Worm (Caenorhabditis elegans) whole organism, L4/young adult: Measurements from ENCODE around the gene Y53G8AL.4.
A peak's percentile ranks its signal among the peaks of the same experiment; 100 is the strongest.

ENCODE experiments used
- W03F9.2 ChIP-seq: fragments of 150-350 bp; optimal IDR thresholded peaks from 2 replicates; lab custom pipeline; 2014; ENCODE audit warnings: missing biosample characterization, missing genetic modification characterization
- dao-5 ChIP-seq: sonication (generic microtip); optimal IDR thresholded peaks from 2 replicates; lab custom pipeline; 2016; ENCODE audit warnings: missing genotype, missing genetic modification characterization, moderate library complexity, missing compliant biosample characterization
- him-1 ChIP-seq: sonication (generic microtip); optimal IDR thresholded peaks from 2 replicates; lab custom pipeline; 2016; ENCODE audit warnings: missing genotype, missing genetic modification reagents, missing genetic modification characterization, missing compliant biosample characterization

The Y53G8AL.4 gene

DNA sequence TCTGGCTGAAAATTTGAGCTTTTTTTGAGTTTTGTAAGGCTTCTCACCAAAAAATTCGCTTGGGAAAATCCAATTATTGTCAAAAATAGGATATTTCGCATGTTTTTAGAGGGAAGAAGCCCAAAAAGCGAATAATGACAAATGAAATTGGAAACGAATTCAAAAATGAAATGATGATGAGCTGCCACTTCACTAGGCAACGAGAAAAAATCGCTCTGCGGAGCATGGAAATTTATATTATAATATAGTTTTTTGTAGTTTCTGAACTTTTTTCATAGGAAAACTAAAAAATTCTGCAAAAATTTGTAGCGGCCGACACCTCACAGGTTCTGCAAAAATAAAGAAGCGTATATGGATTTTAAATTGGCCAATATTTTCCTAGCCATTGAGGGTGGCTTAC lies 2.6 kb upstream of the Y53G8AL.4 start, which contains the start of gene Y53G8AL.3:
Gene Y53G8AL.3, minus strand, starts transcription at position 101 of the 400 bp plus-strand sequence.
- TF ChIP-seq dao-5 (tag; lab: Kevin White, UChicago) (no peak), W03F9.2 (tag; lab: Kevin White, UChicago) (no peak), him-1 (tag; lab: Kevin White, UChicago) (no peak)

- TF ChIP-seq him-1 (tag; lab: Kevin White, UChicago) (no peak), dao-5 (tag; lab: Kevin White, UChicago) (peak; percentile 61)
These were observed 1.4 kb downstream of the Y53G8AL.4 start for ce11 chrIII:3249038-3249420.

DNA sequence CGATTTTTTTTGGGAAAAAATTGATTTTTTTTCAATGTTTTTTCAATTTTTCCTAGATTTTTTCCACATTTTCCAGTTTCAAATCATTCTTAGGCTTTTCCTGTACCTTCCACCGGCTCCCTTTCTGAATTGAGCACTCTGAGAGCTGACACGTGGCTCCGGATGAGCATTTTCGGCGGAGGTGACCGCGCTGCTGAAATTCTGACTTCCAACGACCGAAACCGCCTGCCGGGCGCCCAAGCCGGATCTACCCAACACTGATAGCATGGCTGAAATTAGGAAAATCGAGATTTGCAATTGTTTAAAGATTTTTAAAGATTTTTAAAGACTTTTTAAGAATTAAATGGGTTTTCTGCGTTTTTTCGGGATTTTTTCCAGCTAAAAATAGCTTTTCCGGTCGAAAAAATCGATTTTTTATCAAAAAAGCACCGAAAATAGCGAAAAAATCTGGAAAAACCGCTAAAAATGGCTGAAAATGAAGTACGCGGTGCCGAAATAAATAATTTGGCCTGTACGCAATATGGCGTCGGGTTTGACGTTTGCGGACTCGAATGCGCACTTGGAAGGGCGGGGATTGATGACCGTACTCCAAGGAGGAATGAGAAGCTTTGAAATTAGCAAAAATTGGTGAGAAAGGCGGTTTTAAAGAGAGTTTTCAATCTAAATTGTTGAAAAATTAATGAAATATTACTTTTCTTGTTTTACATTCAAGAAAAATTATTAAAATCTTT lies 2.0 kb downstream of the Y53G8AL.4 start, which contains the start of gene nduf-9:
Gene nduf-9, minus strand, starts transcription at position 269 of the 731 bp plus-strand sequence.
- no peak for TF ChIP-seq dao-5 (tag; lab: Kevin White, UChicago)
- TF ChIP-seq W03F9.2 (tag; lab: Kevin White, UChicago) = peak; percentile 39
- TF ChIP-seq him-1 (tag; lab: Kevin White, UChicago) = no peak

DNA sequence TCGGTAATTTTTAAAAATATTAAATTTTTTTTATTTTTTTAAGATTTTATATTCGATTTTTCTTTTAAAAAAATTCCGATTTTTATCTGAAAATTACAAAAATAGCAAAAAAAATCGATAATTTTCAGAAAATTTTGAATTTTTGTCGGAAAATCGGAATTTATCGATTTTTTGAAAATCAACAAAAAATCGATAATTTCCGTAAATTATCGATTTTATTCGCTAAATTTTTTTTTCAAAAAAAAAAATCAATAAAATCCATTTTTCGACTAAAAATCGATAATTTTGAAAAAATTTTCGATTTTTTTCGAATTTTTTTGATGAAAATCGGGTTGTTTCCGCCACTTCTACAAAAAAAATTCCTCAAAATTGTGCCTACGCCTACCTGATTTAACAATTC lies 8.1 kb downstream of the Y53G8AL.4 start:
- TF ChIP-seq dao-5 (tag; lab: Kevin White, UChicago) (no peak), him-1 (tag; lab: Kevin White, UChicago) (no peak), W03F9.2 (tag; lab: Kevin White, UChicago) (no peak)

ce11 chrIII:3241943-3242342 lies 8.5 kb downstream of the Y53G8AL.4 start:
- TF ChIP-seq dao-5 (tag; lab: Kevin White, UChicago) = no peak
- TF ChIP-seq W03F9.2 (tag; lab: Kevin White, UChicago) = no peak
- TF ChIP-seq him-1 (tag; lab: Kevin White, UChicago) = no peak

DNA sequence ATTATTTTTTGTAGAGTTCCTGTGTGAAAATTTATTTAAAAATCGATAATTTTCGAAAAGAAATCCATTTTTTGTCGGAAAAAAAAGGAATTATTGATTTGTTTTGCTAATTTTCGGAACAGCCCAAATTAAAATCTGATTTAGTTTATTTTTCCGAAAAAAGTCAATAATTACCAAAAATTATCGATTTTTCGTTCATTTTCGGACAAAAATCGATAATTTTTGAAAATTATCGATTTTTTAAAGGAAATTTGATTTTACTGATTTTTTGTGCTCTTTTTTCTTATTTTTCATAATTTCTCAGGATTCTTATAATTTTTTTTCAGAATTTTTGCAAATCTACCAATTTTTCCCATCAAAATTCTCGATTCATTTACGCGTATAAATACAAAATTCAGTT lies 9.1 kb downstream of the Y53G8AL.4 start:
- TF ChIP-seq dao-5 (tag; lab: Kevin White, UChicago) (no peak), him-1 (tag; lab: Kevin White, UChicago) (no peak), W03F9.2 (tag; lab: Kevin White, UChicago) (no peak)

- TF ChIP-seq W03F9.2 (tag; lab: Kevin White, UChicago) (no peak), him-1 (tag; lab: Kevin White, UChicago) (no peak), dao-5 (tag; lab: Kevin White, UChicago) (no peak)
These were observed 9.6 kb downstream of the Y53G8AL.4 start for ce11 chrIII:3240893-3241292.

DNA sequence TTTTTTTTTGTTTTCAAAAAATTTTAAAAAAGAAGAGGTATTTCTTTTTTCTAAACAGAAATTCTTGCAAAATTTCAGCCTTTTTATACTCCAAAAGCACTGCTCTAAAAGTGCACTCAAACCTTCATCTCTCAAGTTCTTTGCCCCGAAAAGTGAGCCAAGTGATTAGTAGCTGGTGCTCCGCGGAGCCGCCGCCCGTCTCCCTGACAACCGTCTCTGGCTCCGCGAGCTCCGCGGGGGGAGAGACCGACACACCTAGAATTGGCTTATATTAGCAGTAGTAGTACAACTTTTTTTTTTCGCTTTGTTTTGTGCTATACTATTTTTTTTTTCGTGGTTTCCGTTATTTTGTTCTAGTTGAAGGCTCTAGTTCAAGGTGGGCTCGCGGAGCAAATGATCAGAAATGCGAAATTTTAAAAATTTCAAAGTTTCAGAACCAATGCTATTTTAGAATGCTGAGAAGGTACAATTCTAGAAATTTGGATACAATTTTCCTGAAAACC lies 17.7 kb downstream of the Y53G8AL.4 start, which contains the start of gene Y53G8AL.1:
Gene Y53G8AL.1, plus strand, starts transcription at position 453 of the 503 bp plus-strand sequence.
- no peak for TF ChIP-seq W03F9.2 (tag; lab: Kevin White, UChicago)
- TF ChIP-seq dao-5 (tag; lab: Kevin White, UChicago) = no peak
- no peak for TF ChIP-seq him-1 (tag; lab: Kevin White, UChicago)

- no peak for TF ChIP-seq dao-5 (tag; lab: Kevin White, UChicago)
- no peak for TF ChIP-seq W03F9.2 (tag; lab: Kevin White, UChicago)
- TF ChIP-seq him-1 (tag; lab: Kevin White, UChicago) = no peak
These were observed 26.3 kb downstream of the Y53G8AL.4 start for ce11 chrIII:3224102-3224501.

DNA sequence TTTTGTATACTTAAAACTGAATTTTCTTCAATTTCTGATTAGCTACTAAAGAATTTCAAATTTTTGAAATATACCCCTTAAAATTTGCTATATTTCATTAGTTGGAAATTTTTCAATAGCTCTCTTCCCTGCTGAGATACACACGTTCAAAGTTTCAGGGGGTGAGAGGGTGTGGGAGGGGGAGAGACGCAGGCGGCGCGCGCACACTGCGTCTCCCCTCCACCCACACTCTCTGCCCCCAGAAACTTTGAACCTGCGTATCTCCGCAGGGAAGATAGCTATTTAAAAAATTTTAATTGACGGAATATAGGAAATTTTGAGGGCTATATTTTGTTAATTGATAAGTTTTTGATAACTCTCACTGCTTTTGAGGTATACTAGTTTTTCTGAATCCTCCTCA lies 27.7 kb downstream of the Y53G8AL.4 start:
- TF ChIP-seq him-1 (tag; lab: Kevin White, UChicago) = no peak

DNA sequence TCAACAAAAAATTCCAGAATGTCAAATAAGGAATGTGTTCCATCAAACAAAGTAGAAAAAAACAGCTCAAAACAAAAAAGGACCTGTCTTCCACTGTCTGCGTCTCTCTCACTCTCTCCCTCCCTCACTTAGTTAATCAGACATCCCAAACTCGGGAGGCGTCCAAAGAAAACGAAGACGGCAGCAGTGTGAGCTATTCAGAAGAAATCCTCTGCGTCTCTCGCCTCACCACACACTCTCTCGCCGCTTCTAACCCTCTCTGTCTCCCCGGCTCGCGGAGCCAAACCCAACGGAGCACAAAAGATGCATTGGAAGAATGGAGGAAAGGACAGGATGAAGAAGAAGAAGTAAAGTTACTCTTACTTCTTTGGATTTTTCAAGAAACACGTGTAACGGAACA lies 30.2 kb downstream of the Y53G8AL.4 start:
- no peak for TF ChIP-seq W03F9.2 (tag; lab: Kevin White, UChicago)

DNA sequence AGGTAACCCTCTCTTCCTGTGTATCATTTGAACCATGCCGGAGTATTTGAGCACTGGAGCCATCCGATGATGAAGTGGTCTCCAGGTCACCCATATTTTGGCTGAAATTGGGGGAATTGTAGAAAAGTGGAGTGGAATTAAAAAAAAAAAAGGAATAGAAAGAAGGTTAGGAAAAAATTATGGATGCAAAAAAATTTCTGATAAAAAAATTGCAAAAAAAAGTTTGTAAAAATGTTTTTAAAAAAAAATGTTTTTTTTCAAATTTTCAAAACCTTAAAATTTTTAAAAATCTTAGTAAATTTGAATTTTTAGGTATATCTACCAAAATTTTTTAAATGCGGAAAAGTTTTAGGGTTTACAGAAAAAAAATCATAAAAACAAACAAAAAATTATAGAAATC lies 31.4 kb downstream of the Y53G8AL.4 start, which contains the start of gene frm-8:
Gene frm-8, minus strand, starts transcription at position 101 of the 400 bp plus-strand sequence.
- TF ChIP-seq dao-5 (tag; lab: Kevin White, UChicago) (no peak), W03F9.2 (tag; lab: Kevin White, UChicago) (no peak), him-1 (tag; lab: Kevin White, UChicago) (no peak)

- TF ChIP-seq dao-5 (tag; lab: Kevin White, UChicago) (no peak), him-1 (tag; lab: Kevin White, UChicago) (no peak), W03F9.2 (tag; lab: Kevin White, UChicago) (no peak)
These were observed 46.9 kb downstream of the Y53G8AL.4 start for ce11 chrIII:3203589-3203988.

- TF ChIP-seq him-1 (tag; lab: Kevin White, UChicago) = no peak
- no peak for TF ChIP-seq W03F9.2 (tag; lab: Kevin White, UChicago)
- TF ChIP-seq dao-5 (tag; lab: Kevin White, UChicago) = no peak
These were observed 49.9 kb downstream of the Y53G8AL.4 start for ce11 chrIII:3200563-3200962.
